Fruit fly (Drosophila melanogaster) whole organism, embryonic: ENCODE data around the gene spas.

ENCODE experiments used
- Asciz ChIP-seq: fragments of 200-800 bp; sonication (Bioruptor generic); optimal IDR thresholded peaks from 2 replicates; lab custom pipeline; 2017; ENCODE audit warnings: missing biosample characterization, mild to moderate bottlenecking, missing genetic modification characterization, missing genetic modification reagents
- C15 ChIP-seq: fragments of 200-800 bp; sonication (Bioruptor generic); IDR thresholded peaks from 3 replicates; pipeline ENCODE4 v1.3.6; 2022; ENCODE audit warnings: missing biosample characterization, missing genetic modification characterization
- CG10321 ChIP-seq: fragments of 200-800 bp; sonication (Bioruptor generic); IDR thresholded peaks from 2 replicates; pipeline ENCODE4 v1.3.6; 2022; ENCODE audit warnings: missing biosample characterization, missing genetic modification characterization
- CG11085 ChIP-seq: fragments of 200-800 bp; sonication (Bioruptor generic); IDR thresholded peaks from 2 replicates; pipeline ENCODE4 v1.3.6; 2022; ENCODE audit warnings: missing biosample characterization, missing genetic modification characterization
- CG12155 ChIP-seq: fragments of 200-800 bp; sonication (Bioruptor generic); optimal IDR thresholded peaks from 3 replicates; lab custom pipeline; 2016; ENCODE audit warnings: missing biosample characterization, missing genetic modification characterization
- CG12236 ChIP-seq: fragments of 200-800 bp; sonication (Bioruptor generic); optimal IDR thresholded peaks from 2 replicates; lab custom pipeline; 2016; ENCODE audit warnings: missing biosample characterization, missing genetic modification characterization
- CG13775 ChIP-seq: fragments of 200-800 bp; sonication (Bioruptor generic); optimal IDR thresholded peaks from 3 replicates; lab custom pipeline; 2017; ENCODE audit warnings: missing biosample characterization, mild to moderate bottlenecking, missing genetic modification characterization
- CG16779 ChIP-seq: fragments of 200-800 bp; sonication (Bioruptor generic); IDR thresholded peaks from 2 replicates; pipeline ENCODE4 v1.3.6; 2022; ENCODE audit warnings: missing biosample characterization, missing genetic modification characterization
- CG17385 ChIP-seq: fragments of 200-800 bp; sonication (Bioruptor generic); optimal IDR thresholded peaks from 3 replicates; lab custom pipeline; 2018; ENCODE audit warnings: missing biosample characterization, mild to moderate bottlenecking, missing genetic modification characterization
- CG2875 ChIP-seq: fragments of 200-800 bp; sonication (Bioruptor generic); optimal IDR thresholded peaks from 2 replicates; lab custom pipeline; 2017; ENCODE audit warnings: missing biosample characterization, mild to moderate bottlenecking, missing genetic modification characterization, missing genetic modification reagents
- CG31365 ChIP-seq: fragments of 200-800 bp; sonication (Bioruptor generic); optimal IDR thresholded peaks from 2 replicates; lab custom pipeline; 2018; ENCODE audit warnings: missing biosample characterization, mild to moderate bottlenecking, missing genetic modification characterization
- CG43689 ChIP-seq: fragments of 200-800 bp; sonication (Bioruptor generic); IDR thresholded peaks from 2 replicates; pipeline ENCODE4 v1.3.6; 2022; ENCODE audit warnings: missing biosample characterization, missing genetic modification characterization
- CG4404 ChIP-seq: fragments of 200-800 bp; sonication (Bioruptor generic); IDR thresholded peaks from 2 replicates; pipeline ENCODE4 v1.3.6; 2022; ENCODE audit warnings: missing biosample characterization, missing genetic modification characterization
- CG4730 ChIP-seq: fragments of 200-800 bp; sonication (Bioruptor generic); IDR thresholded peaks from 2 replicates; pipeline ENCODE4 v1.3.6; 2022; ENCODE audit warnings: missing biosample characterization, missing genetic modification characterization
- CG5953 ChIP-seq: fragments of 200-800 bp; sonication (Bioruptor generic); IDR thresholded peaks from 2 replicates; pipeline ENCODE4 v1.3.6; 2022; ENCODE audit warnings: missing biosample characterization, missing genetic modification characterization
- CG7271 ChIP-seq: fragments of 200-800 bp; sonication (Bioruptor generic); optimal IDR thresholded peaks from 2 replicates; lab custom pipeline; 2018; ENCODE audit warnings: missing biosample characterization, mild to moderate bottlenecking, missing genetic modification characterization, moderate library complexity
- CG7839 ChIP-seq: fragments of 200-800 bp; sonication (Bioruptor generic); optimal IDR thresholded peaks from 3 replicates; lab custom pipeline; 2018; ENCODE audit warnings: missing biosample characterization, mild to moderate bottlenecking, missing genetic modification characterization, moderate library complexity
- CG9876 ChIP-seq: fragments of 200-800 bp; sonication (Bioruptor generic); optimal IDR thresholded peaks from 2 replicates; lab custom pipeline; 2016; ENCODE audit warnings: missing biosample characterization, missing genetic modification characterization
- Dll ChIP-seq: fragments of 200-800 bp; sonication (Bioruptor generic); IDR thresholded peaks from 4 replicates; pipeline ENCODE4 v1.3.6; 2022; ENCODE audit warnings: missing biosample characterization, missing genetic modification characterization; ENCODE audit not compliant: partially characterized antibody
- E2f2 ChIP-seq: fragments of 200-800 bp; sonication (Bioruptor generic); IDR thresholded peaks from 2 replicates; pipeline ENCODE4 v1.3.6; 2022; ENCODE audit warnings: missing biosample characterization, missing genetic modification characterization
- Eip74EF ChIP-seq, 2 experiments: fragments of 200-800 bp in 1 of 2; fragments of >200 bp in 1 of 2; sonication (Bioruptor generic) in 1 of 2; optimal IDR thresholded peaks; 2 replicates each; lab custom pipeline; 2017 to 2019; ENCODE audit warnings: missing biosample characterization in 2 of 2, missing genetic modification characterization in 2 of 2, mild to moderate bottlenecking in 1 of 2, moderate library complexity in 1 of 2
- Ets65A ChIP-seq: fragments of 200-800 bp; sonication (Bioruptor generic); peaks from one replicate; lab custom pipeline; 2016; ENCODE audit warnings: missing biosample characterization, missing genetic modification characterization
- Gsc ChIP-seq: fragments of 200-800 bp; sonication (Bioruptor generic); IDR thresholded peaks from 2 replicates; pipeline ENCODE4 v1.3.6; 2022; ENCODE audit warnings: missing biosample characterization, missing genetic modification characterization
- H2.0 ChIP-seq: fragments of 200-800 bp; sonication (Bioruptor generic); IDR thresholded peaks from 2 replicates; pipeline ENCODE4 v1.3.6; 2022; ENCODE audit warnings: missing biosample characterization, missing genetic modification characterization
- HHEX ChIP-seq: fragments of 200-800 bp; sonication (Bioruptor generic); optimal IDR thresholded peaks from 3 replicates; lab custom pipeline; 2017; ENCODE audit warnings: missing biosample characterization, mild to moderate bottlenecking, missing genetic modification characterization, missing genetic modification reagents
- Hmx ChIP-seq: fragments of 200-800 bp; sonication (Bioruptor generic); optimal IDR thresholded peaks from 2 replicates; lab custom pipeline; 2016; ENCODE audit warnings: missing biosample characterization, missing genetic modification characterization
- Kr ChIP-seq: fragments of 200-800 bp; sonication (Bioruptor generic); optimal IDR thresholded peaks from 2 replicates; lab custom pipeline; 2017; ENCODE audit warnings: missing biosample characterization, mild to moderate bottlenecking, missing genetic modification characterization
- Nf-YC ChIP-seq: fragments of 200-800 bp; optimal IDR thresholded peaks from 3 replicates; lab custom pipeline; 2019; ENCODE audit warnings: missing biosample characterization, mild to moderate bottlenecking, missing genetic modification characterization, moderate library complexity
- TFAM ChIP-seq: fragments of 200-800 bp; sonication (Bioruptor generic); optimal IDR thresholded peaks from 2 replicates; lab custom pipeline; 2017; ENCODE audit warnings: missing biosample characterization, missing genetic modification characterization, inconsistent platforms
- bowl ChIP-seq: fragments of 200-800 bp; sonication (Bioruptor generic); IDR thresholded peaks from 2 replicates; pipeline ENCODE4 v1.3.6; 2022; ENCODE audit warnings: missing biosample characterization, missing genetic modification characterization
- dati ChIP-seq: fragments of 200-800 bp; sonication (Bioruptor generic); IDR thresholded peaks from 2 replicates; pipeline ENCODE4 v1.3.6; 2022; ENCODE audit warnings: missing biosample characterization, missing genetic modification characterization
- fu2 ChIP-seq: fragments of 200-800 bp; sonication (Bioruptor generic); optimal IDR thresholded peaks from 2 replicates; lab custom pipeline; 2016; ENCODE audit warnings: missing biosample characterization, missing genetic modification characterization
- gce ChIP-seq: fragments of 200-800 bp; sonication (Bioruptor generic); IDR thresholded peaks from 3 replicates; pipeline ENCODE4 v1.3.6; 2022; ENCODE audit warnings: missing biosample characterization, missing genetic modification characterization
- gcm ChIP-seq: fragments of 200-800 bp; sonication (Bioruptor generic); optimal IDR thresholded peaks from 2 replicates; lab custom pipeline; 2019; ENCODE audit warnings: missing biosample characterization, mild to moderate bottlenecking, missing genetic modification characterization, moderate library complexity
- gsb ChIP-seq: fragments of 200-800 bp; sonication (Bioruptor generic); IDR thresholded peaks from 2 replicates; pipeline ENCODE4 v1.3.6; 2022; ENCODE audit warnings: missing biosample characterization, missing genetic modification characterization
- jing ChIP-seq: fragments of 200-800 bp; sonication (Bioruptor generic); optimal IDR thresholded peaks from 2 replicates; lab custom pipeline; 2018; ENCODE audit warnings: missing biosample characterization, mild to moderate bottlenecking, missing genetic modification characterization
- jumu ChIP-seq: fragments of 200-800 bp; sonication (Bioruptor generic); optimal IDR thresholded peaks from 3 replicates; lab custom pipeline; 2016; ENCODE audit warnings: missing biosample characterization, missing genetic modification characterization
- kah ChIP-seq: fragments of 200-800 bp; sonication (Bioruptor generic); optimal IDR thresholded peaks from 2 replicates; lab custom pipeline; 2018; ENCODE audit warnings: missing biosample characterization, mild to moderate bottlenecking, missing genetic modification characterization
- knrl ChIP-seq: fragments of 200-800 bp; sonication (Bioruptor generic); IDR thresholded peaks from 3 replicates; pipeline ENCODE4 v1.3.6; 2022; ENCODE audit warnings: missing biosample characterization, missing genetic modification characterization; ENCODE audit not compliant: partially characterized antibody
- lov ChIP-seq, 2 experiments: fragments of 200-800 bp in 1 of 2; fragments of >200 bp in 1 of 2; sonication (Bioruptor generic) in 1 of 2; IDR thresholded peaks in 1 of 2; optimal IDR thresholded peaks in 1 of 2; 2 replicates in 1 of 2; 3 replicates in 1 of 2; pipeline versions ENCODE4 v1.3.6 to Lab custom; 2017 to 2022; ENCODE audit warnings: missing biosample characterization in 1 of 2, missing genetic modification characterization in 1 of 2
- mam ChIP-seq: fragments of 200-800 bp; sonication (Bioruptor generic); optimal IDR thresholded peaks from 3 replicates; lab custom pipeline; 2016; ENCODE audit warnings: missing biosample characterization, missing genetic modification characterization
- pros ChIP-seq: fragments of 200-800 bp; sonication (Bioruptor generic); optimal IDR thresholded peaks from 3 replicates; lab custom pipeline; 2019; ENCODE audit warnings: missing biosample characterization, mild to moderate bottlenecking, missing genetic modification characterization, moderate library complexity
- ro ChIP-seq: fragments of 200-800 bp; sonication (Bioruptor generic); IDR thresholded peaks from 2 replicates; pipeline ENCODE4 v1.3.6; 2022; ENCODE audit warnings: missing biosample characterization, missing genetic modification characterization
- sc ChIP-seq, 3 experiments: fragments of >200 bp in 2 of 3; fragments of 200-800 bp in 1 of 3; sonication (Bioruptor generic) in 1 of 3; optimal IDR thresholded peaks; 2 replicates in 2 of 3; 3 replicates in 1 of 3; lab custom pipeline; 2017; ENCODE audit warnings: mild to moderate bottlenecking in 1 of 3, missing biosample characterization in 1 of 3, missing genetic modification characterization in 1 of 3, missing genetic modification reagents in 1 of 3
- shn ChIP-seq: fragments of 200-800 bp; sonication (Bioruptor generic); optimal IDR thresholded peaks from 3 replicates; lab custom pipeline; 2016; ENCODE audit warnings: missing biosample characterization, missing genetic modification characterization
- sim ChIP-seq: fragments of 200-800 bp; sonication (Bioruptor generic); IDR thresholded peaks from 2 replicates; pipeline ENCODE4 v1.3.6; 2022; ENCODE audit warnings: missing biosample characterization, missing genetic modification characterization
- ttk ChIP-seq: fragments of 200-800 bp; sonication (Bioruptor generic); IDR thresholded peaks from 2 replicates; pipeline ENCODE4 v2.1.2; 2022; ENCODE audit warnings: missing biosample characterization, missing genetic modification characterization
- vfl ChIP-seq: fragments of 200-800 bp; sonication (Bioruptor generic); optimal IDR thresholded peaks from 2 replicates; lab custom pipeline; 2016; ENCODE audit warnings: missing biosample characterization, missing genetic modification characterization

Gene spas

dm6 chr3R:23992823-23993797, 44.9 kb upstream of the spas start, which contains the start of the genes Epp and Rab7 (continued):
- TF ChIP-seq CG17385 (GFP tag; lab: Kevin White, UChicago) (peak; percentile 43), vfl (peak; percentile 8), CG31365 (no peak), HHEX (GFP tag; lab: Kevin White, UChicago) (peak; percentile 23), Ets65A (GFP tag; lab: Kevin White, UChicago) (peak; percentile 93), CG12236 (GFP tag; lab: Kevin White, UChicago) (no peak), C15 (GFP tag; lab: Robert Waterston, UW) (no peak), H2.0 (no peak), CG4730 (GFP tag; lab: Robert Waterston, UW) (no peak), gcm (GFP tag; lab: Kevin White, UChicago) (peak; percentile 76), fu2 (GFP tag; lab: Kevin White, UChicago) (peak; percentile 55), mam (GFP tag; lab: Kevin White, UChicago) (peak; percentile 53), CG11085 (GFP tag; lab: Robert Waterston, UW) (no peak; the same call in 1 of the 2 replicates), jing (GFP tag; lab: Kevin White, UChicago) (no peak), Hmx (no peak), CG7839 (no peak), Nf-YC (tag; lab: Kevin White, UChicago) (peak; percentile 80), ro (GFP tag; lab: Robert Waterston, UW) (no peak), gce (GFP tag; lab: Robert Waterston, UW) (no peak), TFAM (GFP tag; lab: Kevin White, UChicago) (no peak), gsb (no peak), ttk (GFP tag; lab: Robert Waterston, UW) (no peak), Gsc (GFP tag; lab: Robert Waterston, UW) (no peak), Dll (GFP tag; lab: Robert Waterston, UW) (peak; percentile 89), shn (GFP tag; lab: Kevin White, UChicago) (peak; percentile 43), CG5953 (GFP tag; lab: Robert Waterston, UW) (0 out of 2 replicates have a peak, but pooled peaks have one; percentile 45), CG9876 (GFP tag; lab: Kevin White, UChicago) (no peak), CG43689 (GFP tag; lab: Robert Waterston, UW) (no peak), CG7271 (tag; lab: Kevin White, UChicago) (peak; percentile 28), Asciz (GFP tag; lab: Kevin White, UChicago) (no peak), CG13775 (GFP tag; lab: Kevin White, UChicago) (no peak), kah (GFP tag; lab: Kevin White, UChicago) (no peak), Eip74EF (GFP tag; optimal IDR thresholded peaks at IDR 0.05; lab: Kevin White, UChicago) (no peak), pros (no peak), Kr (no peak), sc (optimal IDR thresholded peaks at IDR 0.05; lab: Kevin White, UChicago) (no peak), sc (GFP tag; optimal IDR thresholded peaks at IDR 0.05; lab: Kevin White, UChicago) (no peak), CG10321 (peak; percentile 46; the same call in 1 of the 2 replicates), knrl (peak; percentile 91), jumu (GFP tag; lab: Kevin White, UChicago) (peak; percentile 54), E2f2 (GFP tag; lab: Robert Waterston, UW) (peak; percentile 20; the same call in 1 of the 2 replicates), lov (optimal IDR thresholded peaks at IDR 0.05; lab: Kevin White, UChicago) (no peak), lov (GFP tag; IDR thresholded peaks at IDR 0.05; lab: Robert Waterston, UW) (no peak), dati (GFP tag; lab: Robert Waterston, UW) (no peak), CG16779 (no peak), CG4404 (GFP tag; lab: Robert Waterston, UW) (no peak), sim (GFP tag; lab: Robert Waterston, UW) (no peak), bowl (GFP tag; lab: Robert Waterston, UW) (no peak), CG2875 (no peak), CG12155 (GFP tag; lab: Kevin White, UChicago) (peak; percentile 95)
